Fruit fly (Drosophila melanogaster) whole organism, larva: Measurements from ENCODE around the gene Kots.

ENCODE experiments used
- noc ChIP-seq: fragments of 200-800 bp; sonication (Bioruptor generic); optimal IDR thresholded peaks from 3 replicates; lab custom pipeline; 2019; ENCODE audit warnings: missing biosample characterization, mild to moderate bottlenecking, missing genetic modification characterization, moderate library complexity

The Kots gene

dm6 chr3R:13964074-13964473 lies at the start of gene Kots:
Kots (minus strand) TSS chr3R:13964174.
- no peak for TF ChIP-seq noc (tag; lab: Kevin White, UChicago)

- no peak for TF ChIP-seq noc (tag; lab: Kevin White, UChicago)
Observed at dm6 chr3R:14012478-14013146, 48.6 kb upstream of the Kots start.

- TF ChIP-seq noc (tag; lab: Kevin White, UChicago) = no peak
Observed at dm6 chr3R:14011629-14012028, 47.7 kb upstream of the Kots start.

DNA sequence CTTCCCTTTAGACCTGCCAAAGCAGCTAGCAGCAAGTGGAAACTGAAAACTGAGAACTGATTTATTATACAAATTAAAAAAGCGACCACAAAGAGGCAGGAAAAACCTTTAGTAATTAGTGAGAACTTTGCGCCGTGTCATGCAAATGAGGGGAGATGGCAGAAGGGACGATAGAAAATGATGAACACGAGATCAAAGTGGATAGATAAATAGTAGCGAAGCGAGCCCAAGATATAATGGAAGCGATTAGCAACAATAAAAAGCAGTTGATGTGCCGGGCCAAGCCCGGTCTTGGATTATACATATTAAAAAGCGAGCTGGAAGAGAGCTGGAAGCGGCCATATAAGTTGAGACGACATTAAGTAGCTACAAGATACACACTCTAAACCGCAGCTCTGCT lies 47.2 kb upstream of the Kots start:
- TF ChIP-seq noc (tag; lab: Kevin White, UChicago) = no peak

dm6 chr3R:14009643-14010042 lies 45.7 kb upstream of the Kots start:
- TF ChIP-seq noc (tag; lab: Kevin White, UChicago) = no peak

dm6 chr3R:14008854-14009253 lies 44.9 kb upstream of the Kots start:
- no peak for TF ChIP-seq noc (tag; lab: Kevin White, UChicago)

DNA sequence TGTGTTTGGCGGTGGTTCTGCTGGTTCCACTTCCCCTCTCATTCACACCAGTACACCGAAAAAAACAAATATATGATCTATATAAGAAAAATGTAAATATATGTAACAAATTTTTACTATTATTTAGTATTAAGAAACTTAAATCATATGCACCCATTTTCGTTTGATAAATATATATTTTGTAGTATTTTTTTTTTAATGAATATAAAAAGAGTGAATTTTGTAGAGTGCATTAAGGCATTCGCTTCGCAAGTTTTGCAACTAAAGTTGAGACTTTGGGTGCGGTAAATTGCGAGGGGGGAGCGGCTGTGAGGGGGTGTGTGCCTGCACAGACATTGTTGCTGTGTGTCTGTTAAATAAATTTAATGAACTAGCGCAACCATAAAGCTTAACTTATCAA lies 43.6 kb upstream of the Kots start:
- TF ChIP-seq noc (tag; lab: Kevin White, UChicago) = no peak

DNA sequence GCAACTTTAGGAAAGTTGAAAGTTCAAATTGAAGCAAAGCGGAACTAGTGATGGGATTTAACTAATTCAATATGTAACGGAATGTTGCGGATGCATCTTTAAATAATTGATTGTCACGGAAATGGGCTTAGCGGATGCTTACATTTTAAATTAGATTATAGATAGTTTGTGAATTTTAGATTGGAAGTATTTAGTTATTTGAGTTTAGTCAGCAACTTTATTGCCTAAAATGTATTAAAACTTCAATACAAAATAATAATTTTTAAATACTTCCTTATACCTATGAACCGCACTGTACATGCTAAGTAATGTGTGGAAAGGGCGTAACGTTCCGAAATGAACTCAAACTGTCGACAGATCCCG lies 42.9 kb upstream of the Kots start:
- TF ChIP-seq noc (tag; lab: Kevin White, UChicago) = no peak

DNA sequence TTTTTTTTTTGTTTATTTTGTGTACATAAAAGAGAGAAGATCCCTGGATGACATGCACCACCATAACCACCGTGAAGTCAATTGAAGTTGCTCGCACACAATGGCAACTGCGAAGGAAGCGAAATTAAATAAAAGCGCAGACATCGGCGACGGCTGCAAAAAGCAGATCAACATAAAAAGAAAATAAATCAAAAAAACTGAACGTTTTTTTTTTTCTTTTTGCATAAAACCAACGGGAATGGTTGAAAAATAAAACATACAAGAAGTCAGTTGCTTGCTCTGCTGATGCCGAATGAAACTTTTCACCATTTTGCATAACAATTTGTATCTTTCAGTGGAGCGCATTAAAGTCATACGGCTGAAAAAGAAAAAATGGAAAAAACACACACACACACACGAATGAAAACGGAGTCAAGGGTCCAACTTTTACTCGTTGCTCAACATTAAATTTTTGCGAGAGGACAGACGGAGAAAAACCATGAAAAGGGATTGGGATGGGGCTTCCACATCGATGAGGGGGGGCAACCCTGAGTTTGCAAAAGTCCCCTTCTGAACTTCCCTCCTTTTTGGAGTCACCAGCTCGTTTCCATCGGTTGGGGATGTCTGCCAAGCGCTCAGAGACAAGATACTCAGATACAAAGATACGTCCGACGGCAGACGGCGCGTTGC lies 42.4 kb upstream of the Kots start:
- no peak for TF ChIP-seq noc (tag; lab: Kevin White, UChicago)

dm6 chr3R:14005152-14005551 lies 41.2 kb upstream of the Kots start:
- TF ChIP-seq noc (tag; lab: Kevin White, UChicago) = peak; percentile 37

dm6 chr3R:14003845-14004244 lies 39.9 kb upstream of the Kots start:
- no peak for TF ChIP-seq noc (tag; lab: Kevin White, UChicago)

DNA sequence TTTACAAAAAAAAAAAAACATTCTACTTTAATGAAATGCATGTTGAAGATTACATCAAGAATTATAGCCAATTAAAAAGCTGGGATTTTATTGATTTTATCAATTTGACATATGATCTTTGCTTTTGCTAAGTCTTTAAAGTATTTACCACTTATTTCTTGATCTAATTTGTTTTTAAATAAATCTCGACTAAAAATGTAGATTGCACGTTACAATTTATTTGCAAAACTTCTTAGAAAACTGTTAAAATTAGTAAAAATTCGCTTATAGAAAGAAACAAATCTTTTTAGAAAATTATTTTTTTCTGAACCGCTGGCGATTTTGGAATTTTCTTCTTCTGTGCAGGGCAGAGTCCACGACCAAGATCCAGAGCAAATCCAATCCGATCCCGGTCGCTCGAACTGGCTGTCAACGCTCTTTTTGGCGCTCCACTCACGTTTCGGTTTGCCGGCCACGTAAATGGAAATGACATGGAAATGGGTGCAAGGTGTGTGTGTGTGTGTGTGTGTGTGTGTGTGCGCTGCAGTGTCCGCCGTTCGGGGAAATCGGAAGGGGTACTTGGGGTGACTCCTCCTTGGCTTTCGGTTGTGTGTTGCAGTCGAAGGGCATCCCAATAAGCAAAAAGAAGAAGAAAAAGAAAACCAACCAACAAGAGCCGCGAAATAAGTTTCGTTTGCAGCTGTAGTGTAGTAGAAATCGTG lies 38.3 kb upstream of the Kots start:
- TF ChIP-seq noc (tag; lab: Kevin White, UChicago) = no peak

- no peak for TF ChIP-seq noc (tag; lab: Kevin White, UChicago)
Observed at dm6 chr3R:14001208-14001916, 37.4 kb upstream of the Kots start.

dm6 chr3R:13999531-13999930 lies 35.6 kb upstream of the Kots start:
- TF ChIP-seq noc (tag; lab: Kevin White, UChicago) = no peak

DNA sequence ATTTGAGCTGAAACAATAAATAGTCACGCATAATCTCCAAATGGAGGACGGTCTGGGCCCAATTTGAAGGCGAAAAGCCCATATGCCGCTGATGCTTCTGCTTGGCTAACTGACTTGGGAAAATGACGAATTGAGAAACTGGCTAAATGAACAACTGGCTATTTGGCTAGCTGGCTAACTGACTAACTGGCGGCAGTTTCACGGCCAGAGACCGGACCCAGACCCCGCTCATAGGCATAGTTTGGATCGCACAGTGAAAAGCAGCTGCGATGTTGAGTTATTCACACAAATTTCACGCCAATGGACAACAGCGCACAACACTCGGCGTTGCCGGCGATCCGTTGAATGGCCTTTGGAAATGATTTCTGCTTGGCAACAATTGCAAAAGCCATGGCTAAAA lies 34.6 kb upstream of the Kots start:
- no peak for TF ChIP-seq noc (tag; lab: Kevin White, UChicago)

- no peak for TF ChIP-seq noc (tag; lab: Kevin White, UChicago)
Observed at dm6 chr3R:13998162-13998561, 34.2 kb upstream of the Kots start.
